Worm (Caenorhabditis elegans): ENCODE results near the gene T23F11.2.
A peak's percentile ranks its signal among the peaks of the same experiment; 100 is the strongest.

T23F11.2 gene

ce11 chrIII:4688356-4688755 is 33.1 kb upstream of the T23F11.2 start, which contains the start of gene tag-243:
Gene tag-243, minus strand, starts transcription at chrIII:4688456.
- no peak for TF ChIP-seq ZK546.5 (tag; optimal IDR thresholded peaks at IDR 0.05)
- TF ChIP-seq daf-12 (tag; optimal IDR thresholded peaks at IDR 0.05) = no peak
- peak; percentile 19 for TF ChIP-seq pha-4 (tag; optimal IDR thresholded peaks at IDR 0.05)
- TF ChIP-seq elt-3 (tag; optimal IDR thresholded peaks at IDR 0.05) = no peak
- TF ChIP-seq lin-15B (tag; optimal IDR thresholded peaks at IDR 0.05) = no peak
- TF ChIP-seq fos-1 (tag; optimal IDR thresholded peaks at IDR 0.05) = no peak

- TF ChIP-seq ZK546.5 (tag; optimal IDR thresholded peaks at IDR 0.05) = no peak
- no peak for TF ChIP-seq pha-4 (tag; optimal IDR thresholded peaks at IDR 0.05)
- TF ChIP-seq elt-1 (tag; optimal IDR thresholded peaks at IDR 0.05) = no peak
- no peak for TF ChIP-seq sea-2 (GFP tag; optimal IDR thresholded peaks at IDR 0.05)
- no peak for TF ChIP-seq lsy-12 (tag; optimal IDR thresholded peaks at IDR 0.05)
- TF ChIP-seq nhr-23 (tag; optimal IDR thresholded peaks at IDR 0.05) = no peak
- no peak for TF ChIP-seq nhr-43 (tag; optimal IDR thresholded peaks at IDR 0.05; ENCODE audit: poor library complexity, severe bottlenecking)
- TF ChIP-seq zag-1 (tag; optimal IDR thresholded peaks at IDR 0.05) = no peak
Observed at ce11 chrIII:4687134-4687533, 31.8 kb upstream of the T23F11.2 start.

ce11 chrIII:4679963-4680484 is 24.7 kb upstream of the T23F11.2 start, which contains the start of gene srg-11:
Gene srg-11, plus strand, starts transcription at chrIII:4680013.
- no peak for TF ChIP-seq unc-39 (tag; optimal IDR thresholded peaks at IDR 0.05)
- no peak for TF ChIP-seq ztf-11 (tag; optimal IDR thresholded peaks at IDR 0.05)
- TF ChIP-seq jun-1 (tag; optimal IDR thresholded peaks at IDR 0.05) = no peak
- TF ChIP-seq daf-12 (tag; optimal IDR thresholded peaks at IDR 0.05) = no peak
- TF ChIP-seq egl-27 (tag; optimal IDR thresholded peaks at IDR 0.05) = no peak
- TF ChIP-seq lin-15B (tag; optimal IDR thresholded peaks at IDR 0.05) = no peak
- no peak for TF ChIP-seq nhr-28 (tag; optimal IDR thresholded peaks at IDR 0.05)
- TF ChIP-seq fkh-2 (tag; optimal IDR thresholded peaks at IDR 0.05) = no peak
- no peak for TF ChIP-seq aly-2 (tag; optimal IDR thresholded peaks at IDR 0.05)
- TF ChIP-seq lsy-12 (tag; optimal IDR thresholded peaks at IDR 0.05) = no peak

- TF ChIP-seq nhr-237 (tag; optimal IDR thresholded peaks at IDR 0.05) (no peak), ZK546.5 (tag; optimal IDR thresholded peaks at IDR 0.05) (no peak), nhr-43 (tag; optimal IDR thresholded peaks at IDR 0.05; ENCODE audit: poor library complexity, severe bottlenecking) (no peak), elt-1 (tag; optimal IDR thresholded peaks at IDR 0.05) (no peak), snpc-4 (tag; optimal IDR thresholded peaks at IDR 0.05) (no peak), nhr-11 (tag; optimal IDR thresholded peaks at IDR 0.05) (no peak)
Observed at ce11 chrIII:4677466-4677865, 22.2 kb upstream of the T23F11.2 start, which contains the start of gene srg-10. Gene srg-10, plus strand, starts transcription at chrIII:4677766.

ce11 chrIII:4671949-4672348 is 16.6 kb upstream of the T23F11.2 start, which contains the start of gene srg-13:
Gene srg-13, plus strand, starts transcription at chrIII:4672249.
- TF ChIP-seq nhr-237 (tag; optimal IDR thresholded peaks at IDR 0.05) = no peak
- TF ChIP-seq ztf-4 (tag; optimal IDR thresholded peaks at IDR 0.05) = no peak
- no peak for TF ChIP-seq mdl-1 (tag; optimal IDR thresholded peaks at IDR 0.05)
- TF ChIP-seq fkh-2 (tag; optimal IDR thresholded peaks at IDR 0.05) = no peak
- TF ChIP-seq pqm-1 (tag; optimal IDR thresholded peaks at IDR 0.05) = no peak

ce11 chrIII:4671491-4671890 is 16.2 kb upstream of the T23F11.2 start, which contains the start of gene T23F11.11:
Gene T23F11.11, minus strand, starts transcription at chrIII:4671591.
- no peak for TF ChIP-seq lsy-12 (tag; optimal IDR thresholded peaks at IDR 0.05)
- TF ChIP-seq lin-15B (tag; optimal IDR thresholded peaks at IDR 0.05) = no peak
- no peak for TF ChIP-seq skn-1 (tag; optimal IDR thresholded peaks at IDR 0.05)
- TF ChIP-seq hmg-11 (tag; optimal IDR thresholded peaks at IDR 0.05) = no peak
- TF ChIP-seq nfya-1 (tag; optimal IDR thresholded peaks at IDR 0.05; ENCODE audit: insufficient read depth) = no peak
- TF ChIP-seq nhr-237 (tag; optimal IDR thresholded peaks at IDR 0.05) = no peak
- no peak for TF ChIP-seq mml-1 (tag; optimal IDR thresholded peaks at IDR 0.05)
- TF ChIP-seq unc-39 (tag; optimal IDR thresholded peaks at IDR 0.05) = no peak
- no peak for TF ChIP-seq aly-2 (tag; optimal IDR thresholded peaks at IDR 0.05)
- TF ChIP-seq ceh-82 (tag; optimal IDR thresholded peaks at IDR 0.05) = no peak
- TF ChIP-seq snpc-4 (tag; optimal IDR thresholded peaks at IDR 0.05) = no peak
- TF ChIP-seq nhr-25 (tag; optimal IDR thresholded peaks at IDR 0.05) = no peak
- no peak for TF ChIP-seq egl-5 (tag; optimal IDR thresholded peaks at IDR 0.05)
- no peak for TF ChIP-seq jun-1 (tag; optimal IDR thresholded peaks at IDR 0.05)
- no peak for TF ChIP-seq ceh-9 (tag; optimal IDR thresholded peaks at IDR 0.05)
